Fruit fly (Drosophila melanogaster) whole organism, wandering third instar larva: Measurements from ENCODE around the gene Zn72D.

Experiments used
- CG32264 ChIP-seq: fragments of 200-800 bp; sonication (Bioruptor generic); optimal IDR thresholded peaks from 2 replicates; lab custom pipeline; 2016; ENCODE audit warnings: missing biosample characterization, missing genetic modification characterization
- CG9705 ChIP-seq: fragments of 200-800 bp; sonication (Bioruptor generic); optimal IDR thresholded peaks from 2 replicates; lab custom pipeline; 2018; ENCODE audit warnings: missing biosample characterization, mild to moderate bottlenecking, missing genetic modification characterization
- CrebA ChIP-seq: fragments of 200-800 bp; sonication (Bioruptor generic); optimal IDR thresholded peaks from 2 replicates; lab custom pipeline; 2016; ENCODE audit warnings: missing biosample characterization, mild to moderate bottlenecking, missing genetic modification characterization, borderline replicate concordance
- Dif ChIP-seq: fragments of 200-275, 200-300 bp; sonication (Bioruptor generic); optimal IDR thresholded peaks from 2 replicates; lab custom pipeline; 2018; ENCODE audit warnings: missing biosample characterization, missing genetic modification characterization; ENCODE audit not compliant: partially characterized antibody
- GATAd ChIP-seq: sonication (Bioruptor generic); optimal IDR thresholded peaks from 2 replicates; lab custom pipeline; 2016; ENCODE audit warnings: missing biosample characterization, missing genetic modification characterization
- HLH106 ChIP-seq: fragments of 200-800 bp; optimal IDR thresholded peaks from 3 replicates; lab custom pipeline; 2019; ENCODE audit warnings: missing biosample characterization, mild to moderate bottlenecking, missing genetic modification characterization, moderate library complexity
- Hnf4 ChIP-seq: fragments of 200-800 bp; sonication (Bioruptor generic); optimal IDR thresholded peaks from 2 replicates; lab custom pipeline; 2016; ENCODE audit warnings: missing biosample characterization, mild to moderate bottlenecking, missing genetic modification characterization
- Hr83 ChIP-seq: fragments of 200-300 bp; sonication (Bioruptor generic); optimal IDR thresholded peaks from 2 replicates; lab custom pipeline; 2016; ENCODE audit warnings: missing biosample characterization, mild to moderate bottlenecking, missing genetic modification characterization, moderate library complexity; ENCODE audit not compliant: poor library complexity, severe bottlenecking
- Jra ChIP-seq: sonication (Bioruptor generic); optimal IDR thresholded peaks from 2 replicates; lab custom pipeline; 2016; ENCODE audit warnings: missing biosample characterization, missing genetic modification characterization
- Mio ChIP-seq: sonication (Bioruptor generic); optimal IDR thresholded peaks from 2 replicates; lab custom pipeline; 2016; ENCODE audit warnings: missing biosample characterization, missing genetic modification characterization
- N ChIP-seq: fragments of >200 bp; optimal IDR thresholded peaks from 2 replicates; lab custom pipeline; 2018; ENCODE audit warnings: missing biosample characterization, missing external identifiers, missing genetic modification characterization
- OdsH ChIP-seq: fragments of 200-800 bp; sonication (Bioruptor generic); optimal IDR thresholded peaks from 2 replicates; lab custom pipeline; 2016; ENCODE audit warnings: missing biosample characterization, mild to moderate bottlenecking, missing genetic modification characterization
- Rel ChIP-seq, 2 experiments: fragments of 200-800 bp; sonication (Bioruptor generic) in 1 of 2; optimal IDR thresholded peaks; 2 replicates in 1 of 2; 3 replicates in 1 of 2; lab custom pipeline; 2016 to 2019; ENCODE audit warnings: mild to moderate bottlenecking in 2 of 2, missing biosample characterization in 2 of 2, missing genetic modification characterization in 2 of 2, moderate library complexity in 1 of 2
- Vsx2 ChIP-seq: fragments of 200-300, 225-300 bp; sonication (Bioruptor generic); optimal IDR thresholded peaks from 2 replicates; lab custom pipeline; 2018; ENCODE audit warnings: missing biosample characterization, missing genetic modification characterization; ENCODE audit not compliant: partially characterized antibody
- br ChIP-seq: fragments of 200-800 bp; sonication (Bioruptor generic); optimal IDR thresholded peaks from 2 replicates; lab custom pipeline; 2016; ENCODE audit warnings: missing biosample characterization, missing genetic modification characterization
- brk ChIP-seq: fragments of 200-800 bp; sonication (Bioruptor generic); optimal IDR thresholded peaks from 2 replicates; lab custom pipeline; 2016; ENCODE audit warnings: missing biosample characterization, mild to moderate bottlenecking, missing genetic modification characterization
- dmrt93B ChIP-seq: fragments of 200-800 bp; sonication (Bioruptor generic); optimal IDR thresholded peaks from 2 replicates; lab custom pipeline; 2018; ENCODE audit warnings: missing biosample characterization, mild to moderate bottlenecking, missing genetic modification characterization
- ey ChIP-seq: fragments of 200-800 bp; sonication (Bioruptor generic); optimal IDR thresholded peaks from 2 replicates; lab custom pipeline; 2016; ENCODE audit warnings: missing biosample characterization, missing genetic modification characterization
- foxo ChIP-seq, 2 experiments: fragments of 200-800 bp; sonication (Bioruptor generic); optimal IDR thresholded peaks; 2 replicates in 1 of 2; 3 replicates in 1 of 2; lab custom pipeline; 2016 to 2017; ENCODE audit warnings: missing biosample characterization in 2 of 2, missing genetic modification characterization in 2 of 2
- fru ChIP-seq: fragments of 200-800 bp; sonication (Bioruptor generic); optimal IDR thresholded peaks from 3 replicates; lab custom pipeline; 2016; ENCODE audit warnings: missing biosample characterization, mild to moderate bottlenecking, missing genetic modification characterization
- h ChIP-seq: fragments of 200-800 bp; sonication (Bioruptor generic); optimal IDR thresholded peaks from 3 replicates; lab custom pipeline; 2016; ENCODE audit warnings: missing biosample characterization, mild to moderate bottlenecking, missing genetic modification characterization
- jim ChIP-seq: fragments of 175-275, 200-325 bp; sonication (Bioruptor generic); optimal IDR thresholded peaks from 2 replicates; lab custom pipeline; 2016; ENCODE audit warnings: missing biosample characterization, mild to moderate bottlenecking, missing genetic modification characterization
- lola ChIP-seq: fragments of >200 bp; optimal IDR thresholded peaks from 2 replicates; lab custom pipeline; 2017; ENCODE audit warnings: missing biosample characterization, missing genetic modification characterization
- pan ChIP-seq: fragments of >200 bp; optimal IDR thresholded peaks from 2 replicates; lab custom pipeline; 2017
- psq ChIP-seq: fragments of 200-800 bp; sonication (Bioruptor generic); optimal IDR thresholded peaks from 3 replicates; lab custom pipeline; 2017; ENCODE audit warnings: missing biosample characterization, mild to moderate bottlenecking, missing genetic modification characterization, moderate library complexity
- rgr ChIP-seq: fragments of 200-800 bp; sonication (Bioruptor generic); optimal IDR thresholded peaks from 3 replicates; lab custom pipeline; 2016; ENCODE audit warnings: missing biosample characterization, mild to moderate bottlenecking, missing genetic modification characterization
- sage ChIP-seq: fragments of 200-800 bp; sonication (Bioruptor generic); optimal IDR thresholded peaks from 2 replicates; lab custom pipeline; 2016; ENCODE audit warnings: missing biosample characterization, mild to moderate bottlenecking, missing genetic modification characterization
- sv ChIP-seq: fragments of 200-800 bp; sonication (Bioruptor generic); optimal IDR thresholded peaks from 3 replicates; lab custom pipeline; 2016; ENCODE audit warnings: missing biosample characterization, missing genetic modification characterization
- usp ChIP-seq: fragments of >200 bp; optimal IDR thresholded peaks from 2 replicates; lab custom pipeline; 2017; ENCODE audit warnings: missing biosample characterization, missing genetic modification characterization
- woc ChIP-seq: sonication (Bioruptor generic); optimal IDR thresholded peaks from 2 replicates; lab custom pipeline; 2016; ENCODE audit warnings: missing biosample characterization, mild to moderate bottlenecking, missing genetic modification characterization

Gene Zn72D

dm6 chr3L:16160420-16161069 lies 48.1 kb upstream of the Zn72D start:
- TF ChIP-seq Hnf4 = no peak
- no peak for TF ChIP-seq usp
- TF ChIP-seq sv = peak; percentile 10
- peak; percentile 40 for TF ChIP-seq rgr
- peak; percentile 11 for TF ChIP-seq br (GFP tag; lab: Kevin White, UChicago)
- peak; percentile 54 for TF ChIP-seq fru (GFP tag; lab: Kevin White, UChicago)
- peak; percentile 49 for TF ChIP-seq ey (GFP tag; lab: Kevin White, UChicago)
- peak; percentile 46 for TF ChIP-seq HLH106 (tag; lab: Kevin White, UChicago)
- no peak for TF ChIP-seq woc (GFP tag; lab: Kevin White, UChicago)
- TF ChIP-seq foxo (GFP tag; optimal IDR thresholded peaks at IDR 0.05; lab: Kevin White, UChicago) = peak in 1 of 2 experiments; percentile 55
- TF ChIP-seq CrebA (GFP tag; lab: Kevin White, UChicago) = no peak
- TF ChIP-seq pan = no peak
- no peak for TF ChIP-seq psq (GFP tag; lab: Kevin White, UChicago)
- TF ChIP-seq sage (GFP tag; lab: Kevin White, UChicago) = no peak
- peak; percentile 68 for TF ChIP-seq h
- no peak for TF ChIP-seq Dif (GFP tag; lab: Kevin White, UChicago)
- no peak for TF ChIP-seq brk
- peak; percentile 41 for TF ChIP-seq OdsH (GFP tag; lab: Kevin White, UChicago)

- TF ChIP-seq N (GFP tag; lab: Kevin White, UChicago) (no peak), pan (no peak), fru (GFP tag; lab: Kevin White, UChicago) (peak; percentile 16), GATAd (no peak), lola (GFP tag; lab: Kevin White, UChicago) (no peak), CG9705 (no peak), br (GFP tag; lab: Kevin White, UChicago) (peak; percentile 10), psq (GFP tag; lab: Kevin White, UChicago) (no peak), Rel (GFP tag; optimal IDR thresholded peaks at IDR 0.05; lab: Kevin White, UChicago) (no peak), Rel (tag; optimal IDR thresholded peaks at IDR 0.05; lab: Kevin White, UChicago) (no peak), CG32264 (GFP tag; lab: Kevin White, UChicago) (no peak), sage (GFP tag; lab: Kevin White, UChicago) (no peak), Vsx2 (GFP tag; lab: Kevin White, UChicago) (no peak), Dif (GFP tag; lab: Kevin White, UChicago) (no peak), Hnf4 (no peak), jim (GFP tag; lab: Kevin White, UChicago) (no peak), ey (GFP tag; lab: Kevin White, UChicago) (peak; percentile 31), foxo (GFP tag; optimal IDR thresholded peaks at IDR 0.05; lab: Kevin White, UChicago) (peak in 1 of 2 experiments; percentile 17)
- TF ChIP-seq, all 38 proteins: peak for 4
Measured at dm6 chr3L:16160073-16160398, 47.6 kb upstream of the Zn72D start.

dm6 chr3L:16159161-16160072 lies 47.0 kb upstream of the Zn72D start:
- no peak for TF ChIP-seq sv
- TF ChIP-seq HLH106 (tag; lab: Kevin White, UChicago) = no peak
- peak; percentile 57 for TF ChIP-seq Hnf4
- TF ChIP-seq Mio (GFP tag; lab: Kevin White, UChicago) = no peak
- TF ChIP-seq Rel (GFP tag; optimal IDR thresholded peaks at IDR 0.05; lab: Kevin White, UChicago) = no peak
- peak; percentile 64 for TF ChIP-seq Rel (tag; optimal IDR thresholded peaks at IDR 0.05; lab: Kevin White, UChicago)
- no peak for TF ChIP-seq brk
- peak; percentile 72 for TF ChIP-seq rgr
- no peak for TF ChIP-seq Dif (GFP tag; lab: Kevin White, UChicago)

dm6 chr3L:16158322-16158721 lies 45.9 kb upstream of the Zn72D start:
- TF ChIP-seq Hnf4 (no peak), Jra (GFP tag; lab: Kevin White, UChicago) (no peak), foxo (GFP tag; optimal IDR thresholded peaks at IDR 0.05; lab: Kevin White, UChicago) (no peak), Hr83 (GFP tag; lab: Kevin White, UChicago) (no peak), OdsH (GFP tag; lab: Kevin White, UChicago) (no peak), Dif (GFP tag; lab: Kevin White, UChicago) (no peak), br (GFP tag; lab: Kevin White, UChicago) (no peak), CG9705 (no peak), N (GFP tag; lab: Kevin White, UChicago) (no peak), fru (GFP tag; lab: Kevin White, UChicago) (no peak), jim (GFP tag; lab: Kevin White, UChicago) (no peak), dmrt93B (GFP tag; lab: Kevin White, UChicago) (no peak)
